Fruit fly (Drosophila melanogaster) S2 (cell line): Measurements from ENCODE around the gene CG10845.

ENCODE experiments used
- CG8478 ChIP-seq: fragments of >200 bp; optimal IDR thresholded peaks from 2 replicates; lab custom pipeline; 2018
- CTCF ChIP-seq, 2 experiments: fragments of >200 bp; optimal IDR thresholded peaks; 2 replicates each; lab custom pipeline; 2018

DNA sequence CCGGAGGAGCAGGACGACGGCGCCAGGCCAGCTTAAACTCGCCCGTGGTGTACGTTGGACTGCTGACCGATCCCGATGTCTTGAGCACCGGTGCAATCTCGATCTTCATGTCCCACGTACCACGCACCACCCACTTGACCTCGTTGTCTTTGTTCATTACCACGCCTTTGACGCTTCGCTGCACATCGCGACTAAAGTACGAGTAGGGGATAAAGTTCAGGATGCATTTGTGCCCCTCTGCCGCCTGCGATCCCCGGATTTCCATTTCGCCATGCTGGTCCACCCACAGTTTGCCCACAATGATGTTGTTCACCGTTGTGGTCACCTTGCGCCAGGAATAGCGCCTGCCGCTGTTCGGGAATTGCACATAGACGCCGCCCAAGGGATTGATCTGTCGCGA, 34.8 kb downstream of the CG10845 start:
- no peak for TF ChIP-seq CG8478 (lab: Kevin White, UChicago)
- TF ChIP-seq CTCF (optimal IDR thresholded peaks at IDR 0.05; lab: Kevin White, UChicago), result no peak
